Fruit fly (Drosophila melanogaster): ENCODE results near the gene CG18731.

dm6 chr3R:29716043-29716781, 8.6 kb upstream of the CG18731 start:
- TF ChIP-seq ro (GFP tag; IDR thresholded peaks at IDR 0.05) (no peak), CG30403 (GFP tag; optimal IDR thresholded peaks at IDR 0.05) (no peak), Dll (GFP tag; IDR thresholded peaks at IDR 0.05; ENCODE audit: partially characterized antibody) (no peak), gem (tag; optimal IDR thresholded peaks at IDR 0.05) (no peak), ase (GFP tag; IDR thresholded peaks at IDR 0.05) (no peak), slp2 (GFP tag; optimal IDR thresholded peaks at IDR 0.05) (no peak), Neu2 (GFP tag; optimal IDR thresholded peaks at IDR 0.05; ENCODE audit: borderline replicate concordance) (no peak), MBD-R2 (GFP tag; IDR thresholded peaks at IDR 0.05) (no peak), CG10462 (GFP tag; optimal IDR thresholded peaks at IDR 0.05) (no peak), kay (GFP tag; optimal IDR thresholded peaks at IDR 0.05) (no peak)

All from whole organism, embryonic.